Worm (Caenorhabditis elegans) whole organism, L4/young adult: Measurements from ENCODE around the gene ZK381.62.

Experiments used
- W03F9.2 ChIP-seq: fragments of 150-350 bp; optimal IDR thresholded peaks from 2 replicates; lab custom pipeline; 2014; ENCODE audit warnings: missing biosample characterization, missing genetic modification characterization
- dao-5 ChIP-seq: sonication (generic microtip); optimal IDR thresholded peaks from 2 replicates; lab custom pipeline; 2016; ENCODE audit warnings: missing genotype, missing genetic modification characterization, moderate library complexity, missing compliant biosample characterization
- him-1 ChIP-seq: sonication (generic microtip); optimal IDR thresholded peaks from 2 replicates; lab custom pipeline; 2016; ENCODE audit warnings: missing genotype, missing genetic modification reagents, missing genetic modification characterization, missing compliant biosample characterization

Gene ZK381.62

ce11 chrIV:6997918-6998317, 26.8 kb upstream of the ZK381.62 start:
- TF ChIP-seq dao-5 (tag; lab: Kevin White, UChicago), result no peak
- no peak for TF ChIP-seq W03F9.2 (tag; lab: Kevin White, UChicago)
- no peak for TF ChIP-seq him-1 (tag; lab: Kevin White, UChicago)

- TF ChIP-seq W03F9.2 (tag; lab: Kevin White, UChicago), result no peak
- TF ChIP-seq him-1 (tag; lab: Kevin White, UChicago), result no peak
- TF ChIP-seq dao-5 (tag; lab: Kevin White, UChicago), result no peak
Observed at ce11 chrIV:6991070-6991469, 20.0 kb upstream of the ZK381.62 start.

ce11 chrIV:6986835-6987234, 15.7 kb upstream of the ZK381.62 start, which contains the start of gene prkl-1:
prkl-1 (minus strand) TSS chrIV:6986935.
- TF ChIP-seq him-1 (tag; lab: Kevin White, UChicago) (no peak), W03F9.2 (tag; lab: Kevin White, UChicago) (no peak), dao-5 (tag; lab: Kevin White, UChicago) (no peak)

- TF ChIP-seq W03F9.2 (tag; lab: Kevin White, UChicago) (no peak), him-1 (tag; lab: Kevin White, UChicago) (no peak), dao-5 (tag; lab: Kevin White, UChicago) (no peak)
Observed at ce11 chrIV:6984449-6985380, 13.6 kb upstream of the ZK381.62 start.

- TF ChIP-seq dao-5 (tag; lab: Kevin White, UChicago) (no peak), him-1 (tag; lab: Kevin White, UChicago) (no peak), W03F9.2 (tag; lab: Kevin White, UChicago) (no peak)
Observed at ce11 chrIV:6978625-6979024, 7.5 kb upstream of the ZK381.62 start.

- TF ChIP-seq W03F9.2 (tag; lab: Kevin White, UChicago) (no peak), him-1 (tag; lab: Kevin White, UChicago) (no peak), dao-5 (tag; lab: Kevin White, UChicago) (no peak)
Observed at ce11 chrIV:6977089-6977558, 6.0 kb upstream of the ZK381.62 start, which contains the start of the genes pgl-1 and him-3. pgl-1 (minus strand) TSS chrIV:6977318. him-3 (plus strand) TSS chrIV:6977508.

ce11 chrIV:6974162-6974938, 3.2 kb upstream of the ZK381.62 start:
- no peak for TF ChIP-seq him-1 (tag; lab: Kevin White, UChicago)
- TF ChIP-seq dao-5 (tag; lab: Kevin White, UChicago), result no peak
- no peak for TF ChIP-seq W03F9.2 (tag; lab: Kevin White, UChicago)

- TF ChIP-seq W03F9.2 (tag; lab: Kevin White, UChicago) (no peak), dao-5 (tag; lab: Kevin White, UChicago) (no peak), him-1 (tag; lab: Kevin White, UChicago) (no peak)
Observed at ce11 chrIV:6972427-6972826, 1.3 kb upstream of the ZK381.62 start, which contains the start of gene nhr-249. nhr-249 (minus strand) TSS chrIV:6972527.

- TF ChIP-seq W03F9.2 (tag; lab: Kevin White, UChicago) (no peak), him-1 (tag; lab: Kevin White, UChicago) (no peak), dao-5 (tag; lab: Kevin White, UChicago) (no peak)
Observed at ce11 chrIV:6970271-6970670, 842 bp downstream of the ZK381.62 start, which contains the start of gene ZK381.8. ZK381.8 (minus strand) TSS chrIV:6970371.

- no peak for TF ChIP-seq dao-5 (tag; lab: Kevin White, UChicago)
- no peak for TF ChIP-seq W03F9.2 (tag; lab: Kevin White, UChicago)
- TF ChIP-seq him-1 (tag; lab: Kevin White, UChicago), result no peak
Observed at ce11 chrIV:6965192-6965591, 5.9 kb downstream of the ZK381.62 start, which contains the start of gene ZK381.2. ZK381.2 (plus strand) TSS chrIV:6965492.

- TF ChIP-seq him-1 (tag; lab: Kevin White, UChicago) (no peak), dao-5 (tag; lab: Kevin White, UChicago) (no peak), W03F9.2 (tag; lab: Kevin White, UChicago) (no peak)
Observed at ce11 chrIV:6964508-6964907, 6.6 kb downstream of the ZK381.62 start, which contains the start of gene B0478.3. B0478.3 (minus strand) TSS chrIV:6964608.

ce11 chrIV:6959483-6959882, 11.6 kb downstream of the ZK381.62 start:
- TF ChIP-seq W03F9.2 (tag; lab: Kevin White, UChicago) (no peak), him-1 (tag; lab: Kevin White, UChicago) (no peak), dao-5 (tag; lab: Kevin White, UChicago) (no peak)
